Worm (Caenorhabditis elegans): ENCODE measurements around the gene taf-6.2.

The taf-6.2 gene

DNA sequence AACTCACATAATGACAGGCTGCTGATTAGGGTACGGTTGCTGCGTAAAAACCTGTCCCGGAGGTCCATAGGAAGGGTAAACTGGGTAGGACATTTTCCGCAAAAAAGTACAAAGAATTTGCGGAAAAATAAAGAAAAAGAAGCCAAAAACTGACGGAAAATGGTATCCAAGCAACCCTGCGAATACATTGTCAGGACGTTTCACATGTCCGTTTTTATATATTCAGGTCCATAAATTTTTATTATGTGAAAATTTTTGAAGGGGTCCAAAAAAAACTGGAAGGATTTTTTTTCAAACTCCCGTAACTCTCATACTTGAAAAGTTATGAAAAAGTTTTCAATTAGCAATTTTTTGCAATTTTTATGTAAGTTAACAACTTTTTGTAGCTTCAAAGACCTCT, 52.3 kb downstream of the taf-6.2 start, which contains the start of gene CC8.3:
CC8.3 (minus strand) TSS at position 101 of the 400 bp plus-strand sequence.
- TF ChIP-seq fkh-6 (tag; optimal IDR thresholded peaks at IDR 0.05) (no peak), ztf-16 (tag; optimal IDR thresholded peaks at IDR 0.05) (no peak), C38D4.7 (GFP tag; optimal IDR thresholded peaks at IDR 0.05) (no peak), ahr-1 (tag; optimal IDR thresholded peaks at IDR 0.05) (no peak), ceh-34 (tag; optimal IDR thresholded peaks at IDR 0.05) (no peak), hlh-8 (tag; optimal IDR thresholded peaks at IDR 0.05) (no peak), pros-1 (tag; optimal IDR thresholded peaks at IDR 0.05) (no peak), rnt-1 (tag; optimal IDR thresholded peaks at IDR 0.05) (no peak)

DNA sequence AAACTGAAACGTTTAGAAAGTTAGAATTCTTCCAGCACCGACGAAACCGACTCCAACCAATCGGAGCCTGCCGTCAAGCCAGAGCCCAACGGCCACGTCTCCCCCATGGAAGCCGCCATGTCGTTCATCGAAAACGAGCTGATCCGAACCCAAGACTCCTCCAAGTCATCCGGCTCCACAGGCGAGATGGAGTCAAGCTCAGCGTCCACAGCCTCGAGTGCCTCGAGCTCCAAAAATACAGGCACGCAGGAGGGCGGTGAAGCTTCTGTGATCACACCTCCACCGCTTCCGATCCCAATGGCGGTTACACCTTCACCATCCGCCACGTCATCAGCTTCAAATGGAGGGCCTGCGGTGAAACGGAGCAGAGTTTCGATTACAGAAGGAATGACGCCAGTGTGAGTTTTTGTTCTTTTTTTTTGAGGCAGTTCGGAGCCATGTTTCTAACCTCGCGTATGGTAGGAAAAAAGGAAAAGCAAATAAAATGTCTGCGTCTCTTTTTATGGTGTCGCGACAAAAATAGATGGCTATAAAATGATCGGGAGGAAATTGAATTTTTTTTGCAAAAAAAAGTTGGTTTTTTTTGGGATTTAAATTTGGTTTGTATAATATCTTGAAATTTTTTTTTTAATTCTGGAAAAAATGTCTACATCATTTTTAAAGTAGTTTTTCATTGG, 56.1 kb downstream of the taf-6.2 start:
- TF ChIP-seq tbx-7 (tag; optimal IDR thresholded peaks at IDR 0.05) (no peak), C08G9.2 (tag; optimal IDR thresholded peaks at IDR 0.05) (peak; percentile 22)
